Fruit fly (Drosophila melanogaster): Measurements from ENCODE around the gene APC7.
A peak's percentile ranks its signal among the peaks of the same experiment; 100 is the strongest.

The APC7 gene

DNA sequence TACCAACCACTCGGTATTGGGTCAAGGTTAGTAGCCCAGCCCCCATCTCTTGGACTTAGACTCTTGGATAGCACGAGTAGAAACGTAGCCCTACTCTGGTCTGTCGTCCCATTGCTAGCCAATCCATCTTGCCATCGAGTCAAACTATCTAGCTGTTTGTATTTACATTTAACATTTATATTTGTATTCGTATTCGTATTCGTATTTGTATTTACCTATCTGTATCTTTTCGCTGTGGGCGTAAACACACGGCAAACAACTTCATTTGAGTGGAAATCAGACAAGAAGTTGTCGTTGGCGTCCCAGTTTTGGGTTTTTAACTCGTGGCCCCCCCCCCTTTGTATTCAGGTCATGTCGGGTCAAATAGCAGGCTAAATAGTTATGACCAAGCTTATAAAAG is 17.4 kb downstream of the APC7 start (continued):
- TF ChIP-seq CG14441 (GFP tag; IDR thresholded peaks at IDR 0.05) (no peak), zfh2 (GFP tag; optimal IDR thresholded peaks at IDR 0.05) (no peak), CG8290 (GFP tag; optimal IDR thresholded peaks at IDR 0.05) (no peak), CG8290 (tag; optimal IDR thresholded peaks at IDR 0.05) (peak; percentile 29 to 67), E2f2 (GFP tag; IDR thresholded peaks at IDR 0.05) (no peak), wor (GFP tag; IDR thresholded peaks at IDR 0.05) (no peak), nau (GFP tag; optimal IDR thresholded peaks at IDR 0.05) (peak; percentile 54), psq (GFP tag; optimal IDR thresholded peaks at IDR 0.05) (no peak), Vsx1 (GFP tag; optimal IDR thresholded peaks at IDR 0.05) (peak; percentile 57), Doc2 (GFP tag; IDR thresholded peaks at IDR 0.05) (no peak), CG14667 (GFP tag; IDR thresholded peaks at IDR 0.05) (no peak), CG43689 (GFP tag; IDR thresholded peaks at IDR 0.05) (no peak), CG18262 (tag; optimal IDR thresholded peaks at IDR 0.05) (peak; percentile 36), CG10267 (tag; optimal IDR thresholded peaks at IDR 0.05) (no peak), NC2α (GFP tag; optimal IDR thresholded peaks at IDR 0.05) (no peak), chn (GFP tag; optimal IDR thresholded peaks at IDR 0.05) (no peak), dpn (GFP tag; optimal IDR thresholded peaks at IDR 0.05) (no peak), nerfin-2 (GFP tag; IDR thresholded peaks at IDR 0.05; ENCODE audit: partially characterized antibody) (no peak), Six4 (GFP tag; optimal IDR thresholded peaks at IDR 0.05) (no peak), CG31365 (tag; optimal IDR thresholded peaks at IDR 0.05) (peak; percentile 45), scrt (GFP tag; optimal IDR thresholded peaks at IDR 0.05) (peak; percentile 6), CG11504 (tag; optimal IDR thresholded peaks at IDR 0.05) (peak; percentile 2), Sox100B (GFP tag; optimal IDR thresholded peaks at IDR 0.05) (peak; percentile 45), CG1832 (GFP tag; optimal IDR thresholded peaks at IDR 0.05) (no peak), sr (GFP tag; IDR thresholded peaks at IDR 0.05) (peak; percentile 50; the same call in 1 of the 3 replicates), jigr1 (GFP tag; IDR thresholded peaks at IDR 0.05) (no peak), CG6765 (GFP tag; optimal IDR thresholded peaks at IDR 0.05) (peak; percentile 18), lov (optimal IDR thresholded peaks at IDR 0.05) (no peak), lov (GFP tag; IDR thresholded peaks at IDR 0.05) (0 out of 3 replicates have a peak, but pooled peaks have one; percentile 43), kah (GFP tag; optimal IDR thresholded peaks at IDR 0.05) (no peak), twi (tag; optimal IDR thresholded peaks at IDR 0.05) (no peak), HmgD (GFP tag; optimal IDR thresholded peaks at IDR 0.05) (no peak), NC2β (GFP tag; optimal IDR thresholded peaks at IDR 0.05) (peak; percentile 28), Atf6 (GFP tag; IDR thresholded peaks at IDR 0.05) (no peak), CG2129 (GFP tag; IDR thresholded peaks at IDR 0.05; ENCODE audit: partially characterized antibody) (no peak), bsh (GFP tag; optimal IDR thresholded peaks at IDR 0.05) (peak in 1 of 2 experiments; percentile 30), pros (GFP tag; optimal IDR thresholded peaks at IDR 0.05) (no peak), Awh (GFP tag; IDR thresholded peaks at IDR 0.05) (peak; percentile 37; the same call in 1 of the 2 replicates), org-1 (GFP tag; optimal IDR thresholded peaks at IDR 0.05) (peak; percentile 47), CG4730 (GFP tag; IDR thresholded peaks at IDR 0.05) (no peak), CG11085 (GFP tag; IDR thresholded peaks at IDR 0.05) (no peak), Atf-2 (GFP tag; optimal IDR thresholded peaks at IDR 0.05) (no peak), Lim3 (GFP tag; IDR thresholded peaks at IDR 0.05) (no peak), CG6175 (GFP tag; IDR thresholded peaks at IDR 0.05) (no peak), lmd (GFP tag; IDR thresholded peaks at IDR 0.05) (no peak), trh (GFP tag; optimal IDR thresholded peaks at IDR 0.05) (no peak), schlank (tag; optimal IDR thresholded peaks at IDR 0.05) (peak; percentile 28), CG32532 (GFP tag; IDR thresholded peaks at IDR 0.05) (no peak), CG8924 (tag; optimal IDR thresholded peaks at IDR 0.05) (peak; percentile 16), CG7963 (GFP tag; IDR thresholded peaks at IDR 0.05; ENCODE audit: partially characterized antibody) (no peak), CG1602 (GFP tag; optimal IDR thresholded peaks at IDR 0.05) (no peak), Usf (GFP tag; optimal IDR thresholded peaks at IDR 0.05) (no peak), bigmax (GFP tag; optimal IDR thresholded peaks at IDR 0.05) (no peak)

Data from whole organism, embryonic.